Worm (Caenorhabditis elegans) whole organism, late embryonic: ENCODE results near the gene T19H5.7.

Source experiments
- C08G9.2 ChIP-seq: sonication (generic microtip); optimal IDR thresholded peaks from 2 replicates; lab custom pipeline; 2016; ENCODE audit warnings: mild to moderate bottlenecking, missing genetic modification characterization, moderate library complexity, missing compliant biosample characterization
- C38D4.7 ChIP-seq: fragments of 200-800 bp; sonication (Bioruptor generic); optimal IDR thresholded peaks from 2 replicates; lab custom pipeline; 2018; ENCODE audit warnings: mild to moderate bottlenecking, missing genetic modification characterization, moderate library complexity, missing compliant biosample characterization
- K02D7.2 ChIP-seq: sonication (generic microtip); optimal IDR thresholded peaks from 2 replicates; lab custom pipeline; 2017; ENCODE audit warnings: mild to moderate bottlenecking, missing genetic modification characterization, missing compliant biosample characterization
- K09A11.1 ChIP-seq: sonication (generic microtip); optimal IDR thresholded peaks from 2 replicates; lab custom pipeline; 2017; ENCODE audit warnings: antibody characterized with exemption, mild to moderate bottlenecking, missing genetic modification characterization, missing compliant biosample characterization; ENCODE audit not compliant: insufficient read depth
- T23F11.4 ChIP-seq: fragments of 200-800 bp; sonication (Bioruptor generic); optimal IDR thresholded peaks from 2 replicates; lab custom pipeline; 2018; ENCODE audit warnings: mild to moderate bottlenecking, missing genetic modification characterization, missing compliant biosample characterization
- ama-1 ChIP-seq: fragments of 150-350 bp; optimal IDR thresholded peaks from 2 replicates; lab custom pipeline; 2014
- ceh-14 ChIP-seq: sonication (generic microtip); optimal IDR thresholded peaks from 2 replicates; lab custom pipeline; 2016; ENCODE audit warnings: missing genotype, missing genetic modification characterization, missing compliant biosample characterization
- ceh-18 ChIP-seq: sonication (generic microtip); optimal IDR thresholded peaks from 2 replicates; lab custom pipeline; 2016; ENCODE audit warnings: missing genetic modification characterization, missing compliant biosample characterization
- ceh-19 ChIP-seq: fragments of 200-800 bp; sonication (Bioruptor generic); optimal IDR thresholded peaks from 2 replicates; lab custom pipeline; 2018; ENCODE audit warnings: mild to moderate bottlenecking, missing genetic modification characterization, missing compliant biosample characterization
- ceh-2 ChIP-seq: sonication (generic microtip); optimal IDR thresholded peaks from 2 replicates; lab custom pipeline; 2016; ENCODE audit warnings: missing genotype, missing genetic modification characterization, missing compliant biosample characterization
- ceh-22 ChIP-seq: sonication (generic microtip); optimal IDR thresholded peaks from 2 replicates; lab custom pipeline; 2017; ENCODE audit warnings: missing biosample characterization, missing genetic modification characterization
- ceh-24 ChIP-seq: sonication (generic microtip); optimal IDR thresholded peaks from 2 replicates; lab custom pipeline; 2016; ENCODE audit warnings: mild to moderate bottlenecking, missing genetic modification characterization, missing compliant biosample characterization
- ceh-31 ChIP-seq: sonication (generic microtip); optimal IDR thresholded peaks from 2 replicates; lab custom pipeline; 2016; ENCODE audit warnings: missing genetic modification characterization, missing compliant biosample characterization
- ceh-34 ChIP-seq: sonication (generic microtip); optimal IDR thresholded peaks from 2 replicates; lab custom pipeline; 2016; ENCODE audit warnings: mild to moderate bottlenecking, missing genetic modification characterization, missing compliant biosample characterization
- dve-1 ChIP-seq: sonication (generic microtip); optimal IDR thresholded peaks from 2 replicates; lab custom pipeline; 2017; ENCODE audit warnings: antibody characterized with exemption, mild to moderate bottlenecking, missing genetic modification characterization, missing compliant biosample characterization
- elt-2 ChIP-seq: sonication (generic microtip); optimal IDR thresholded peaks from 2 replicates; lab custom pipeline; 2016; ENCODE audit warnings: missing genetic modification reagents, missing genetic modification characterization, missing compliant biosample characterization
- elt-4 ChIP-seq: sonication (generic microtip); optimal IDR thresholded peaks from 2 replicates; lab custom pipeline; 2016; ENCODE audit warnings: missing genetic modification characterization, missing compliant biosample characterization
- eyg-1 ChIP-seq: sonication (generic microtip); optimal IDR thresholded peaks from 2 replicates; lab custom pipeline; 2016; ENCODE audit warnings: missing genotype, missing genetic modification characterization, missing compliant biosample characterization
- fax-1 ChIP-seq: sonication (generic microtip); optimal IDR thresholded peaks from 2 replicates; lab custom pipeline; 2016; ENCODE audit warnings: missing genotype, missing genetic modification characterization, missing compliant biosample characterization
- fkh-10 ChIP-seq: fragments of 150-350 bp; optimal IDR thresholded peaks from 2 replicates; lab custom pipeline; 2014; ENCODE audit warnings: missing biosample characterization, missing genetic modification reagents, missing genetic modification characterization
- hlh-15 ChIP-seq: sonication (generic microtip); optimal IDR thresholded peaks from 2 replicates; lab custom pipeline; 2016; ENCODE audit warnings: missing genetic modification characterization, missing compliant biosample characterization
- hlh-30 ChIP-seq: sonication (generic microtip); optimal IDR thresholded peaks from 2 replicates; lab custom pipeline; 2017; ENCODE audit warnings: antibody characterized with exemption, missing genetic modification characterization, missing compliant biosample characterization; ENCODE audit not compliant: insufficient read depth
- hlh-8 ChIP-seq: sonication (generic microtip); optimal IDR thresholded peaks from 2 replicates; lab custom pipeline; 2016; ENCODE audit warnings: missing genotype, missing genetic modification characterization, missing compliant biosample characterization
- nfya-1 ChIP-seq: sonication (generic microtip); optimal IDR thresholded peaks from 2 replicates; lab custom pipeline; 2017; ENCODE audit warnings: missing genetic modification characterization, mild to moderate bottlenecking, missing compliant biosample characterization, antibody characterized with exemption, moderate library complexity
- nhr-11 ChIP-seq: fragments of 150-350 bp; optimal IDR thresholded peaks from 2 replicates; lab custom pipeline; 2014; ENCODE audit warnings: missing biosample characterization, missing genetic modification characterization
- nhr-232 ChIP-seq: sonication (generic microtip); optimal IDR thresholded peaks from 2 replicates; lab custom pipeline; 2016; ENCODE audit warnings: missing genetic modification characterization, missing compliant biosample characterization
- npax-4 ChIP-seq: sonication (generic microtip); optimal IDR thresholded peaks from 2 replicates; lab custom pipeline; 2016; ENCODE audit warnings: missing genetic modification characterization, missing compliant biosample characterization
- pag-3 ChIP-seq: sonication (generic microtip); optimal IDR thresholded peaks from 2 replicates; lab custom pipeline; 2016; ENCODE audit warnings: missing compliant biosample characterization, missing genetic modification characterization, borderline replicate concordance
- pha-2 ChIP-seq: sonication (generic microtip); optimal IDR thresholded peaks from 2 replicates; lab custom pipeline; 2017; ENCODE audit warnings: mild to moderate bottlenecking, missing genetic modification characterization, missing compliant biosample characterization
- ref-2 ChIP-seq: sonication (generic microtip); optimal IDR thresholded peaks from 2 replicates; lab custom pipeline; 2016; ENCODE audit warnings: missing genetic modification characterization, missing compliant biosample characterization
- rnt-1 ChIP-seq: sonication (generic microtip); optimal IDR thresholded peaks from 2 replicates; lab custom pipeline; 2016; ENCODE audit warnings: missing genetic modification characterization, missing compliant biosample characterization
- sdc-2 ChIP-seq: sonication (generic microtip); optimal IDR thresholded peaks from 2 replicates; lab custom pipeline; 2016; ENCODE audit warnings: missing genotype, missing genetic modification characterization, missing compliant biosample characterization
- sox-2 ChIP-seq: fragments of 200-800 bp; sonication (Bioruptor generic); IDR thresholded peaks from 2 replicates; pipeline ENCODE4 v1.3.6; 2022; ENCODE audit warnings: missing genetic modification reagents, missing genetic modification characterization, missing compliant biosample characterization
- sox-4 ChIP-seq: sonication (generic microtip); optimal IDR thresholded peaks from 2 replicates; lab custom pipeline; 2017; ENCODE audit warnings: mild to moderate bottlenecking, missing genetic modification characterization, inconsistent platforms, missing compliant biosample characterization
- tbx-2 ChIP-seq: sonication (generic microtip); optimal IDR thresholded peaks from 2 replicates; lab custom pipeline; 2016; ENCODE audit warnings: missing genetic modification characterization, missing compliant biosample characterization
- tbx-7 ChIP-seq: sonication (generic microtip); optimal IDR thresholded peaks from 2 replicates; lab custom pipeline; 2016; ENCODE audit warnings: missing genotype, missing genetic modification characterization, missing compliant biosample characterization
- unc-3 ChIP-seq, 2 experiments: fragments of 200-800 bp in 1 of 2; sonication (Bioruptor generic) in 1 of 2; sonication (generic microtip) in 1 of 2; conservative IDR thresholded peaks in 1 of 2; optimal IDR thresholded peaks in 1 of 2; 2 replicates each; pipeline versions ENCODE4 v1.3.6 to Lab custom; 2016 to 2022; ENCODE audit warnings: missing compliant biosample characterization in 2 of 2, missing genetic modification characterization in 2 of 2, missing genetic modification reagents in 1 of 2
- unc-55 ChIP-seq: sonication (generic microtip); optimal IDR thresholded peaks from 2 replicates; lab custom pipeline; 2017; ENCODE audit warnings: missing biosample characterization, missing genetic modification reagents, missing genetic modification characterization
- ztf-16 ChIP-seq: sonication (generic microtip); optimal IDR thresholded peaks from 2 replicates; lab custom pipeline; 2017; ENCODE audit warnings: missing genetic modification characterization, missing compliant biosample characterization

The T19H5.7 gene

ce11 chrII:9493242-9494058, 13.5 kb upstream of the T19H5.7 start:
- TF ChIP-seq K02D7.2 (tag; lab: Kevin White, UChicago) = no peak
- no peak for TF ChIP-seq K09A11.1 (tag; lab: Kevin White, UChicago)
- no peak for TF ChIP-seq fax-1 (tag; lab: Kevin White, UChicago)
- TF ChIP-seq fkh-10 (GFP tag; lab: Kevin White, UChicago) = no peak
- TF ChIP-seq ceh-18 (tag; lab: Kevin White, UChicago) = no peak
- no peak for TF ChIP-seq T23F11.4 (GFP tag; lab: Kevin White, UChicago)
- TF ChIP-seq, all 69 proteins: peak for 0

DNA sequence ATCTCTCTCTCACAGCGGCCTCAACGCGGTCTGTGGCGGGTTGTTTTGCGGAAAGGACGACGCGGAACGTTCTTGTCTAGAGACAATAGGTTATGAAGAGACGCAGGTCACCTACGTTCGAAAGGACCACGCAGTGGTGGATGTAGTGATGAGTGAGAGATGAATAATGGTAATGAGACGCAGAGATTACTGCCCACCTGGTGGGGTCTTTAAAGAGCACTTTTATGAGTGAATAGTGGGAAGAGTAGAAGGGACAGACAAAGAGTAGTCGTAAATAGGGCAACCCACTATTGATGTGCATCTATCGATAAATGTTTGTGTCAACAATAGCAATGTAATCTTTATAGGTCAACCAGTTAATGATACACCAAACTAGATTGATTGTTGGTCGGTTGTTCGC, 11.1 kb upstream of the T19H5.7 start:
- TF ChIP-seq ref-2 (tag; lab: Kevin White, UChicago) (peak; percentile 60), unc-3 (GFP tag; conservative IDR thresholded peaks at IDR 0.05; lab: Robert Waterston, UW) (no peak), unc-3 (tag; optimal IDR thresholded peaks at IDR 0.05; lab: Kevin White, UChicago) (no peak), hlh-8 (tag; lab: Kevin White, UChicago) (peak; percentile 31), tbx-2 (peak; percentile 31), ceh-22 (peak; percentile 29), ceh-31 (tag; lab: Kevin White, UChicago) (peak; percentile 29), nhr-232 (tag; lab: Kevin White, UChicago) (no peak), nfya-1 (tag; lab: Kevin White, UChicago) (peak; percentile 31), rnt-1 (tag; lab: Kevin White, UChicago) (peak; percentile 52), ceh-2 (tag; lab: Kevin White, UChicago) (peak; percentile 36), unc-55 (peak; percentile 51), K02D7.2 (tag; lab: Kevin White, UChicago) (no peak), sox-2 (GFP tag; lab: Robert Waterston, UW) (peak; percentile 32; the same call in 1 of the 2 replicates), hlh-15 (tag; lab: Kevin White, UChicago) (no peak), ama-1 (no peak), sdc-2 (no peak), elt-2 (tag; lab: Kevin White, UChicago) (peak; percentile 48)

ce11 chrII:9490589-9490988, 10.7 kb upstream of the T19H5.7 start:
- TF ChIP-seq ztf-16 (tag; lab: Kevin White, UChicago) = no peak
- no peak for TF ChIP-seq fax-1 (tag; lab: Kevin White, UChicago)
- no peak for TF ChIP-seq C08G9.2 (tag; lab: Kevin White, UChicago)
- TF ChIP-seq, all 69 proteins: peak for 0

DNA sequence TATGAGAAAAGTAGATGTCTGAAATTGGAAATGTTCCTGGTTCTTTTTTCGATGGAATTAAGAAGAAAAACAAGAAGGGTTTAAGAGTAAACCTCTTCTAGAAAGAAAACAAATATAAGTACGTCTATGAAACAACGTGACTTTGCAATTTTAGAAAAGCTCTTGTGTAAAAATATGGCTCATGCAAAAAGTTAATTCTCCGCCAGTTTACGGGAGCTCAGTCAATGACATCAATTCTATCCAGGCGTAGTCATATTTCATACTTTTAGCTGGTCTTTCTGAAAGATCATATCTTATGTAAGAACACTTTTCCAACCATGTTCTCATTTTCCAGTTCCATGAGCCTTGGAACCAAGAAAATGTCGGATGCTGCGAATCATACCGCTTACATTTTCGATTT, 10.0 kb upstream of the T19H5.7 start:
- TF ChIP-seq npax-4 (no peak), ceh-2 (tag; lab: Kevin White, UChicago) (no peak), ceh-24 (tag; lab: Kevin White, UChicago) (no peak), sox-4 (tag; lab: Kevin White, UChicago) (no peak), ceh-34 (tag; lab: Kevin White, UChicago) (no peak), dve-1 (tag; lab: Kevin White, UChicago) (no peak), C38D4.7 (no peak), elt-4 (tag; lab: Kevin White, UChicago) (no peak), ceh-19 (GFP tag; lab: Kevin White, UChicago) (no peak), eyg-1 (tag; lab: Kevin White, UChicago) (no peak), tbx-7 (tag; lab: Kevin White, UChicago) (no peak), hlh-30 (no peak), unc-3 (GFP tag; conservative IDR thresholded peaks at IDR 0.05; lab: Robert Waterston, UW) (no peak), unc-3 (tag; optimal IDR thresholded peaks at IDR 0.05; lab: Kevin White, UChicago) (no peak), hlh-8 (tag; lab: Kevin White, UChicago) (no peak), ref-2 (tag; lab: Kevin White, UChicago) (no peak), pha-2 (no peak), pag-3 (tag; lab: Kevin White, UChicago) (no peak), nhr-11 (tag; lab: Kevin White, UChicago) (no peak), ceh-14 (tag; lab: Kevin White, UChicago) (no peak)
